Worm (Caenorhabditis elegans) whole organism, L1 larva: ENCODE measurements around the gene mtss-1.
A peak's percentile ranks its signal among the peaks of the same experiment; 100 is the strongest.

ENCODE experiments used
- C04F5.9 ChIP-seq: sonication (generic microtip); optimal IDR thresholded peaks from 2 replicates; lab custom pipeline; 2016; ENCODE audit warnings: missing genetic modification characterization, missing compliant biosample characterization
- C34B4.2 ChIP-seq: sonication (generic microtip); optimal IDR thresholded peaks from 2 replicates; lab custom pipeline; 2017; ENCODE audit warnings: mild to moderate bottlenecking, missing genetic modification characterization, missing compliant biosample characterization
- F16B12.6 ChIP-seq: fragments of 150-350 bp; optimal IDR thresholded peaks from 2 replicates; lab custom pipeline; 2014; ENCODE audit warnings: missing biosample characterization, missing genetic modification characterization
- Y116A8C.19 ChIP-seq: sonication (generic microtip); optimal IDR thresholded peaks from 2 replicates; lab custom pipeline; 2016; ENCODE audit warnings: missing compliant biosample characterization, missing genetic modification characterization, borderline replicate concordance
- aha-1 ChIP-seq: fragments of 150-350 bp; optimal IDR thresholded peaks from 2 replicates; lab custom pipeline; 2014; ENCODE audit warnings: missing biosample characterization, missing genetic modification characterization
- aly-2 ChIP-seq: fragments of 150-350 bp; optimal IDR thresholded peaks from 2 replicates; lab custom pipeline; 2014; ENCODE audit warnings: missing biosample characterization, missing genetic modification characterization
- ama-1 ChIP-seq: fragments of 150-350 bp; optimal IDR thresholded peaks from 2 replicates; lab custom pipeline; 2014
- blmp-1 ChIP-seq: fragments of 150-350 bp; optimal IDR thresholded peaks from 2 replicates; lab custom pipeline; 2014; ENCODE audit warnings: missing biosample characterization, missing genetic modification characterization
- ceh-8 ChIP-seq: fragments of 200-800 bp; sonication (Bioruptor generic); optimal IDR thresholded peaks from 2 replicates; lab custom pipeline; 2018; ENCODE audit warnings: mild to moderate bottlenecking, missing genetic modification characterization, moderate library complexity, missing compliant biosample characterization
- ceh-82 ChIP-seq, 3 experiments: fragments of 150-350 bp in 1 of 3; sonication (generic microtip) in 2 of 3; optimal IDR thresholded peaks; 2 replicates each; lab custom pipeline; 2014 to 2017; ENCODE audit warnings: missing biosample characterization in 3 of 3, missing genetic modification characterization in 3 of 3
- ceh-88 ChIP-seq: fragments of 200-800 bp; sonication (Bioruptor generic); IDR thresholded peaks from 2 replicates; pipeline ENCODE4 v1.3.6; 2022; ENCODE audit warnings: missing genetic modification characterization, missing compliant biosample characterization
- ces-1 ChIP-seq: fragments of 150-350 bp; optimal IDR thresholded peaks from 2 replicates; lab custom pipeline; 2014; ENCODE audit warnings: missing biosample characterization, missing genetic modification reagents, missing genetic modification characterization
- dsc-1 ChIP-seq: sonication (generic microtip); optimal IDR thresholded peaks from 2 replicates; lab custom pipeline; 2016; ENCODE audit warnings: mild to moderate bottlenecking, missing genetic modification characterization, missing compliant biosample characterization
- efl-3 ChIP-seq: fragments of 200-800 bp; sonication (Bioruptor generic); optimal IDR thresholded peaks from 2 replicates; lab custom pipeline; 2018; ENCODE audit warnings: mild to moderate bottlenecking, missing genetic modification characterization, missing compliant biosample characterization
- egl-13 ChIP-seq: sonication (generic microtip); optimal IDR thresholded peaks from 2 replicates; lab custom pipeline; 2016; ENCODE audit warnings: missing genotype, missing genetic modification reagents, missing genetic modification characterization, missing compliant biosample characterization
- egl-27 ChIP-seq, 2 experiments: fragments of 150-350 bp in 1 of 2; sonication (generic microtip); optimal IDR thresholded peaks; 3 replicates each; lab custom pipeline; 2017 to 2018; ENCODE audit warnings: missing biosample characterization in 2 of 2, missing genetic modification characterization in 2 of 2, missing genetic modification reagents in 2 of 2
- elt-2 ChIP-seq: sonication (generic microtip); optimal IDR thresholded peaks from 2 replicates; lab custom pipeline; 2016; ENCODE audit warnings: missing genetic modification characterization, mild to moderate bottlenecking, inconsistent platforms, missing compliant biosample characterization, missing genetic modification reagents
- elt-3 ChIP-seq, 6 experiments: fragments of 150-350 bp in 1 of 6; sonication (generic microtip); optimal IDR thresholded peaks; 2 replicates each; lab custom pipeline; 2017 to 2018; ENCODE audit warnings: missing biosample characterization in 6 of 6, missing genetic modification characterization in 6 of 6, inconsistent platforms in 1 of 6
- fkh-10 ChIP-seq: sonication (generic microtip); optimal IDR thresholded peaks from 2 replicates; lab custom pipeline; 2017; ENCODE audit warnings: missing biosample characterization, missing genetic modification reagents, missing genetic modification characterization
- fkh-4 ChIP-seq: sonication (generic microtip); optimal IDR thresholded peaks from 2 replicates; lab custom pipeline; 2016; ENCODE audit warnings: missing compliant biosample characterization, missing genetic modification characterization, borderline replicate concordance
- fos-1 ChIP-seq: fragments of 150-350 bp; optimal IDR thresholded peaks from 2 replicates; lab custom pipeline; 2014; ENCODE audit warnings: missing biosample characterization, missing genetic modification characterization
- grh-1 ChIP-seq: fragments of 200-800 bp; sonication (Bioruptor generic); IDR thresholded peaks from 2 replicates; pipeline ENCODE4 v1.3.6; 2022; ENCODE audit warnings: missing genetic modification reagents, missing genetic modification characterization, missing compliant biosample characterization
- hlh-17 ChIP-seq: fragments of 200-800 bp; sonication (Bioruptor generic); optimal IDR thresholded peaks from 2 replicates; lab custom pipeline; 2018; ENCODE audit warnings: missing genetic modification characterization, mild to moderate bottlenecking, missing compliant biosample characterization, moderate library complexity, borderline replicate concordance
- hpl-2 ChIP-seq: fragments of 150-350 bp; optimal IDR thresholded peaks from 2 replicates; lab custom pipeline; 2014; ENCODE audit warnings: missing biosample characterization, missing genetic modification reagents, missing genetic modification characterization
- irx-1 ChIP-seq: sonication (generic microtip); optimal IDR thresholded peaks from 2 replicates; lab custom pipeline; 2016; ENCODE audit warnings: missing genetic modification characterization, missing compliant biosample characterization
- isw-1 ChIP-seq: fragments of 200-800 bp; sonication (Bioruptor generic); IDR thresholded peaks from 2 replicates; pipeline ENCODE4 v1.3.6; 2022; ENCODE audit warnings: missing genetic modification characterization, missing compliant biosample characterization
- lin-13 ChIP-seq: fragments of 150-350 bp; optimal IDR thresholded peaks from 2 replicates; lab custom pipeline; 2014; ENCODE audit warnings: missing biosample characterization, missing genetic modification reagents, missing genetic modification characterization
- lin-14 ChIP-seq: fragments of 200-800 bp; sonication (Bioruptor generic); optimal IDR thresholded peaks from 2 replicates; lab custom pipeline; 2018; ENCODE audit warnings: mild to moderate bottlenecking, missing genetic modification characterization, moderate library complexity, missing compliant biosample characterization
- lin-35 ChIP-seq, 2 experiments: fragments of 150-350 bp; optimal IDR thresholded peaks; 2 replicates each; lab custom pipeline; 2014; ENCODE audit warnings: missing biosample characterization in 2 of 2, missing genetic modification characterization in 2 of 2, missing genetic modification reagents in 2 of 2
- lin-39 ChIP-seq: fragments of 150-350 bp; optimal IDR thresholded peaks from 2 replicates; lab custom pipeline; 2014; ENCODE audit warnings: missing biosample characterization, missing genetic modification reagents, missing genetic modification characterization
- lir-3 ChIP-seq: sonication (generic microtip); optimal IDR thresholded peaks from 2 replicates; lab custom pipeline; 2016; ENCODE audit warnings: mild to moderate bottlenecking, missing genetic modification characterization, moderate library complexity, missing compliant biosample characterization; ENCODE audit not compliant: poor library complexity
- lsy-2 ChIP-seq, 2 experiments: fragments of 150-350 bp; optimal IDR thresholded peaks; 2 replicates each; lab custom pipeline; 2014; ENCODE audit warnings: missing biosample characterization in 2 of 2, missing genetic modification characterization in 2 of 2
- mdl-1 ChIP-seq, 2 experiments: fragments of 150-350 bp; optimal IDR thresholded peaks; 2 replicates each; lab custom pipeline; 2014 to 2017; ENCODE audit warnings: missing biosample characterization in 2 of 2, missing genetic modification characterization in 2 of 2, inconsistent platforms in 1 of 2
- mef-2 ChIP-seq: fragments of 150-350 bp; optimal IDR thresholded peaks from 2 replicates; lab custom pipeline; 2014; ENCODE audit warnings: missing biosample characterization, missing genetic modification characterization
- nhr-12 ChIP-seq: sonication (generic microtip); optimal IDR thresholded peaks from 2 replicates; lab custom pipeline; 2017; ENCODE audit warnings: missing biosample characterization, missing genetic modification characterization
- nhr-19 ChIP-seq: fragments of 200-800 bp; sonication (Bioruptor generic); conservative IDR thresholded peaks from 2 replicates; pipeline ENCODE4 v1.3.6; 2022; ENCODE audit warnings: missing genetic modification characterization, missing compliant biosample characterization
- nhr-28 ChIP-seq: fragments of 150-350 bp; optimal IDR thresholded peaks from 2 replicates; lab custom pipeline; 2014; ENCODE audit warnings: missing biosample characterization, missing genetic modification characterization
- nhr-47 ChIP-seq: sonication (generic microtip); optimal IDR thresholded peaks from 2 replicates; lab custom pipeline; 2016; ENCODE audit warnings: mild to moderate bottlenecking, missing genetic modification characterization, moderate library complexity, missing compliant biosample characterization
- nhr-76 ChIP-seq: sonication (generic microtip); optimal IDR thresholded peaks from 2 replicates; lab custom pipeline; 2017; ENCODE audit warnings: missing biosample characterization, missing genetic modification characterization
- pag-3 ChIP-seq: sonication (generic microtip); optimal IDR thresholded peaks from 2 replicates; lab custom pipeline; 2017; ENCODE audit warnings: missing genetic modification characterization, mild to moderate bottlenecking, missing compliant biosample characterization, antibody characterized with exemption, borderline replicate concordance; ENCODE audit not compliant: insufficient read depth
- pax-3 ChIP-seq: fragments of 200-800 bp; sonication (Bioruptor generic); optimal IDR thresholded peaks from 2 replicates; lab custom pipeline; 2018; ENCODE audit warnings: mild to moderate bottlenecking, missing genetic modification characterization, moderate library complexity, missing compliant biosample characterization
- pqm-1 ChIP-seq: sonication (generic microtip); optimal IDR thresholded peaks from 3 replicates; lab custom pipeline; 2017; ENCODE audit warnings: missing biosample characterization, missing genetic modification characterization
- skn-1 ChIP-seq: fragments of 150-350 bp; optimal IDR thresholded peaks from 2 replicates; lab custom pipeline; 2014; ENCODE audit warnings: missing biosample characterization, missing genetic modification characterization
- snpc-4 ChIP-seq: fragments of 150-350 bp; optimal IDR thresholded peaks from 2 replicates; lab custom pipeline; 2014; ENCODE audit warnings: missing biosample characterization, missing genetic modification characterization
- snu-23 ChIP-seq: sonication (generic microtip); optimal IDR thresholded peaks from 2 replicates; lab custom pipeline; 2016; ENCODE audit warnings: missing genetic modification characterization, missing compliant biosample characterization
- sptf-1 ChIP-seq: fragments of 150-350 bp; optimal IDR thresholded peaks from 2 replicates; lab custom pipeline; 2014; ENCODE audit warnings: missing biosample characterization, missing genetic modification characterization
- sup-37 ChIP-seq: fragments of 200-800 bp; sonication (Bioruptor generic); optimal IDR thresholded peaks from 2 replicates; lab custom pipeline; 2018; ENCODE audit warnings: mild to moderate bottlenecking, missing genetic modification characterization, missing compliant biosample characterization
- tlp-1 ChIP-seq: fragments of 150-350 bp; optimal IDR thresholded peaks from 2 replicates; lab custom pipeline; 2014; ENCODE audit warnings: missing biosample characterization, missing genetic modification characterization
- unc-130 ChIP-seq: fragments of 150-350 bp; optimal IDR thresholded peaks from 2 replicates; lab custom pipeline; 2017; ENCODE audit warnings: missing biosample characterization, missing genetic modification characterization, inconsistent platforms
- unc-86 ChIP-seq: sonication (generic microtip); optimal IDR thresholded peaks from 2 replicates; lab custom pipeline; 2016; ENCODE audit warnings: missing genetic modification characterization, missing compliant biosample characterization
- unc-98 ChIP-seq: fragments of 200-800 bp; sonication (Bioruptor generic); IDR thresholded peaks from 2 replicates; pipeline ENCODE4 v1.3.6; 2022; ENCODE audit warnings: missing genetic modification characterization, missing compliant biosample characterization
- ztf-11 ChIP-seq, 2 experiments: sonication (generic microtip); optimal IDR thresholded peaks; 2 replicates each; lab custom pipeline; 2016 to 2017; ENCODE audit warnings: missing genetic modification characterization in 2 of 2, missing biosample characterization in 1 of 2, missing compliant biosample characterization in 1 of 2
- ztf-4 ChIP-seq: fragments of 150-350 bp; optimal IDR thresholded peaks from 2 replicates; lab custom pipeline; 2014; ENCODE audit warnings: missing biosample characterization, missing genetic modification characterization

Gene mtss-1

DNA sequence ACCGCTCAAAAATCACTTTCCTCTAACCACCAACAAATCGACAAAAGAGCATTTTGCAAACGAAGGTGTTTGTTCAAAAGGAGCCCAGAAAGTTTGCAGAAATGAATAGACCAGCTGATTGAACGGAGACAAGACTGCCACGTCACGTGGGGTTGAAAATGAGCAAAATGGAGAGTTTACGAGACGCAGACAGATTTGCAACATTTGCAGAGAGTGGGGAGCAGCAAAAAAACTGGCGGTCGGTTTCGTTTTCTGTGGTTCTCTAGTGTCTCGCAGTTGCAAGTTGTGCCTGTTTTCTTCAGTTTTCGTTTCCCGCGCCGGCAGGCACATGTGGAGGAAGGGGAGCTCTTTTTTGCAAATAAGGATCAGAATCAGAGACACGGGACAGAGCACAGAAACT is 17.3 kb downstream of the mtss-1 start (continued):
- TF ChIP-seq pqm-1 (tag; lab: Kevin White, UChicago) (no peak), efl-3 (no peak), F16B12.6 (no peak), nhr-12 (tag; lab: Kevin White, UChicago) (no peak), blmp-1 (tag; lab: Kevin White, UChicago) (no peak), mef-2 (tag; lab: Kevin White, UChicago) (no peak), grh-1 (no peak), dsc-1 (tag; lab: Kevin White, UChicago) (peak; percentile 51), sup-37 (peak; percentile 26), ceh-82 (tag; optimal IDR thresholded peaks at IDR 0.05; lab: Kevin White, UChicago) (peak in 2 of 3 experiments; percentile 16 to 54), lin-39 (no peak), egl-27 (tag; optimal IDR thresholded peaks at IDR 0.05; lab: Kevin White, UChicago) (no peak), nhr-47 (tag; lab: Kevin White, UChicago) (peak; percentile 66), pag-3 (tag; lab: Kevin White, UChicago) (no peak), nhr-28 (tag; lab: Kevin White, UChicago) (no peak), lin-35 (GFP tag; optimal IDR thresholded peaks at IDR 0.05; lab: Kevin White, UChicago) (peak; percentile 48 to 62), elt-3 (tag; optimal IDR thresholded peaks at IDR 0.05; lab: Kevin White, UChicago) (no peak), hlh-17 (GFP tag; lab: Kevin White, UChicago) (no peak), snpc-4 (peak; percentile 0), fkh-4 (tag; lab: Kevin White, UChicago) (no peak), unc-130 (tag; lab: Kevin White, UChicago) (peak; percentile 45), lir-3 (tag; lab: Kevin White, UChicago) (no peak), aha-1 (no peak), egl-13 (tag; lab: Kevin White, UChicago) (peak; percentile 39), lsy-2 (tag; optimal IDR thresholded peaks at IDR 0.05; lab: Kevin White, UChicago) (peak; percentile 42 to 81), lin-13 (GFP tag; lab: Kevin White, UChicago) (peak; percentile 42), pax-3 (peak; percentile 67), unc-86 (tag; lab: Kevin White, UChicago) (no peak), lin-14 (GFP tag; lab: Kevin White, UChicago) (peak; percentile 91), ztf-11 (tag; optimal IDR thresholded peaks at IDR 0.05; lab: Kevin White, UChicago) (no peak), ceh-88 (0 out of 2 replicates have a peak, but pooled peaks have one; percentile 24), ceh-8 (GFP tag; lab: Kevin White, UChicago) (no peak), hpl-2 (GFP tag; lab: Kevin White, UChicago) (no peak), ces-1 (GFP tag; lab: Kevin White, UChicago) (no peak), mdl-1 (tag; optimal IDR thresholded peaks at IDR 0.05; lab: Kevin White, UChicago) (peak in 1 of 2 experiments; percentile 96), snu-23 (peak; percentile 57), elt-2 (tag; lab: Kevin White, UChicago) (peak; percentile 36), ama-1 (lab: Kevin White, UChicago) (no peak), C04F5.9 (tag; lab: Kevin White, UChicago) (no peak), sptf-1 (tag; lab: Kevin White, UChicago) (no peak), tlp-1 (tag; lab: Kevin White, UChicago) (no peak), skn-1 (peak; percentile 44), fkh-10 (peak; percentile 7), nhr-19 (GFP tag; lab: Robert Waterston, UW) (peak; percentile 58; the same call in 1 of the 2 replicates), isw-1 (no peak), Y116A8C.19 (tag; lab: Kevin White, UChicago) (no peak), aly-2 (no peak), C34B4.2 (no peak), irx-1 (peak; percentile 54), nhr-76 (tag; lab: Kevin White, UChicago) (no peak), fos-1 (tag; lab: Kevin White, UChicago) (no peak), unc-98 (0 out of 2 replicates have a peak, but pooled peaks have one; percentile 36), ztf-4 (tag; lab: Kevin White, UChicago) (no peak)
